Fruit fly (Drosophila melanogaster) whole organism, embryonic: ENCODE measurements around the gene Vps2.

ENCODE experiments used
- Blimp-1 ChIP-seq: fragments of 200-800 bp; sonication (Bioruptor generic); optimal IDR thresholded peaks from 3 replicates; lab custom pipeline; 2018; ENCODE audit warnings: missing biosample characterization, missing genetic modification characterization, mild to moderate bottlenecking, moderate library complexity, missing genetic modification reagents
- Bteb2 ChIP-seq: fragments of 200-800 bp; sonication (Bioruptor generic); optimal IDR thresholded peaks from 2 replicates; lab custom pipeline; 2016; ENCODE audit warnings: missing biosample characterization, missing genetic modification characterization
- C15 ChIP-seq: fragments of 200-800 bp; sonication (Bioruptor generic); IDR thresholded peaks from 3 replicates; pipeline ENCODE4 v1.3.6; 2022; ENCODE audit warnings: missing biosample characterization, missing genetic modification characterization
- CG10321 ChIP-seq: fragments of 200-800 bp; sonication (Bioruptor generic); IDR thresholded peaks from 2 replicates; pipeline ENCODE4 v1.3.6; 2022; ENCODE audit warnings: missing biosample characterization, missing genetic modification characterization
- CG10543 ChIP-seq: fragments of 200-800 bp; sonication (Bioruptor generic); optimal IDR thresholded peaks from 3 replicates; lab custom pipeline; 2017; ENCODE audit warnings: missing biosample characterization, mild to moderate bottlenecking, missing genetic modification characterization, moderate library complexity
- CG10565 ChIP-seq: fragments of 200-800 bp; sonication (Bioruptor generic); optimal IDR thresholded peaks from 3 replicates; lab custom pipeline; 2016; ENCODE audit warnings: missing biosample characterization, mild to moderate bottlenecking, missing genetic modification characterization
- CG11560 ChIP-seq: fragments of 200-800 bp; sonication (Bioruptor generic); IDR thresholded peaks from 3 replicates; pipeline ENCODE4 v1.3.6; 2022; ENCODE audit warnings: missing biosample characterization, missing genetic modification characterization
- CG11696 ChIP-seq: fragments of 200-800 bp; sonication (Bioruptor generic); IDR thresholded peaks from 2 replicates; pipeline ENCODE4 v1.3.6; 2022; ENCODE audit warnings: missing biosample characterization, missing genetic modification characterization
- CG12391 ChIP-seq: fragments of 200-800 bp; sonication (Bioruptor generic); optimal IDR thresholded peaks from 3 replicates; lab custom pipeline; 2018; ENCODE audit warnings: missing biosample characterization, mild to moderate bottlenecking, missing genetic modification characterization, moderate library complexity
- CG13775 ChIP-seq: fragments of 200-800 bp; sonication (Bioruptor generic); optimal IDR thresholded peaks from 3 replicates; lab custom pipeline; 2017; ENCODE audit warnings: missing biosample characterization, mild to moderate bottlenecking, missing genetic modification characterization
- CG15011 ChIP-seq: fragments of 200-800 bp; sonication (Bioruptor generic); optimal IDR thresholded peaks from 3 replicates; lab custom pipeline; 2018; ENCODE audit warnings: missing biosample characterization, mild to moderate bottlenecking, missing genetic modification characterization
- CG15073 ChIP-seq: fragments of 200-800 bp; sonication (Bioruptor generic); optimal IDR thresholded peaks from 2 replicates; lab custom pipeline; 2016; ENCODE audit warnings: missing biosample characterization, missing genetic modification characterization
- CG15514 ChIP-seq: fragments of 200-800 bp; sonication (Bioruptor generic); optimal IDR thresholded peaks from 3 replicates; lab custom pipeline; 2017; ENCODE audit warnings: missing biosample characterization, missing genetic modification characterization, mild to moderate bottlenecking, moderate library complexity, missing genetic modification reagents
- CG16779 ChIP-seq: fragments of 200-800 bp; sonication (Bioruptor generic); IDR thresholded peaks from 2 replicates; pipeline ENCODE4 v1.3.6; 2022; ENCODE audit warnings: missing biosample characterization, missing genetic modification characterization
- CG17385 ChIP-seq: fragments of 200-800 bp; sonication (Bioruptor generic); optimal IDR thresholded peaks from 3 replicates; lab custom pipeline; 2018; ENCODE audit warnings: missing biosample characterization, mild to moderate bottlenecking, missing genetic modification characterization
- CG7271 ChIP-seq: fragments of 200-800 bp; sonication (Bioruptor generic); optimal IDR thresholded peaks from 2 replicates; lab custom pipeline; 2018; ENCODE audit warnings: missing biosample characterization, mild to moderate bottlenecking, missing genetic modification characterization, moderate library complexity
- Chrac-16 ChIP-seq: fragments of 200-800 bp; sonication (Bioruptor generic); optimal IDR thresholded peaks from 3 replicates; lab custom pipeline; 2016; ENCODE audit warnings: missing biosample characterization, missing genetic modification characterization
- CrebB ChIP-seq: fragments of 200-800 bp; sonication (Bioruptor generic); optimal IDR thresholded peaks from 3 replicates; lab custom pipeline; 2018; ENCODE audit warnings: missing biosample characterization, mild to moderate bottlenecking, missing genetic modification characterization
- Dfd ChIP-seq, 2 experiments: fragments of >200 bp; optimal IDR thresholded peaks; 2 replicates each; lab custom pipeline; 2017; ENCODE audit warnings: missing biosample characterization in 2 of 2, missing genetic modification characterization in 2 of 2
- Dip3 ChIP-seq: fragments of 200-800 bp; sonication (Bioruptor generic); optimal IDR thresholded peaks from 3 replicates; lab custom pipeline; 2016; ENCODE audit warnings: missing biosample characterization, missing genetic modification characterization
- NC2β ChIP-seq: fragments of 200-800 bp; sonication (Bioruptor generic); optimal IDR thresholded peaks from 2 replicates; lab custom pipeline; 2016; ENCODE audit warnings: missing biosample characterization, missing genetic modification characterization
- Neu2 ChIP-seq: fragments of 200-800 bp; sonication (Bioruptor generic); optimal IDR thresholded peaks from 3 replicates; lab custom pipeline; 2016; ENCODE audit warnings: missing biosample characterization, missing genetic modification characterization, borderline replicate concordance
- Opbp ChIP-seq: fragments of 200-800 bp; sonication (Bioruptor generic); IDR thresholded peaks from 3 replicates; pipeline ENCODE4 v1.3.6; 2022; ENCODE audit warnings: missing biosample characterization, missing genetic modification characterization; ENCODE audit not compliant: partially characterized antibody
- Optix ChIP-seq: fragments of 200-800 bp; sonication (Bioruptor generic); IDR thresholded peaks from 3 replicates; pipeline ENCODE4 v1.3.6; 2022; ENCODE audit warnings: missing biosample characterization, missing genetic modification characterization
- PHDP ChIP-seq: fragments of 200-800 bp; sonication (Bioruptor generic); optimal IDR thresholded peaks from 3 replicates; lab custom pipeline; 2018; ENCODE audit warnings: missing biosample characterization, mild to moderate bottlenecking, missing genetic modification characterization, moderate library complexity
- Ravus ChIP-seq: fragments of 200-800 bp; sonication (Bioruptor generic); IDR thresholded peaks from 2 replicates; pipeline ENCODE4 v1.3.6; 2022; ENCODE audit warnings: missing biosample characterization, missing genetic modification characterization
- Xrp1 ChIP-seq: fragments of 200-800 bp; sonication (Bioruptor generic); IDR thresholded peaks from 2 replicates; pipeline ENCODE4 v1.3.6; 2022; ENCODE audit warnings: missing biosample characterization, missing genetic modification characterization
- br ChIP-seq: fragments of >200 bp; optimal IDR thresholded peaks from 2 replicates; lab custom pipeline; 2017
- cad ChIP-seq: fragments of >200 bp; optimal IDR thresholded peaks from 2 replicates; lab custom pipeline; 2017; ENCODE audit warnings: missing biosample characterization, missing genetic modification characterization
- dati ChIP-seq: fragments of 200-800 bp; sonication (Bioruptor generic); IDR thresholded peaks from 2 replicates; pipeline ENCODE4 v1.3.6; 2022; ENCODE audit warnings: missing biosample characterization, missing genetic modification characterization
- dmrt99B ChIP-seq: fragments of 200-800 bp; sonication (Bioruptor generic); optimal IDR thresholded peaks from 2 replicates; lab custom pipeline; 2018; ENCODE audit warnings: missing biosample characterization, mild to moderate bottlenecking, missing genetic modification characterization, moderate library complexity
- dpn ChIP-seq, 2 experiments: fragments of 200-800 bp; sonication (Bioruptor generic); optimal IDR thresholded peaks; 3 replicates each; lab custom pipeline; 2016; ENCODE audit warnings: missing biosample characterization in 2 of 2, missing genetic modification characterization in 2 of 2
- fd96Cb ChIP-seq: fragments of 200-800 bp; sonication (Bioruptor generic); optimal IDR thresholded peaks from 2 replicates; lab custom pipeline; 2018; ENCODE audit warnings: missing biosample characterization, mild to moderate bottlenecking, missing genetic modification characterization, moderate library complexity
- gcm2 ChIP-seq: fragments of 200-800 bp; sonication (Bioruptor generic); optimal IDR thresholded peaks from 2 replicates; lab custom pipeline; 2016; ENCODE audit warnings: missing biosample characterization, missing genetic modification characterization
- hkb ChIP-seq, 2 experiments: fragments of 200-800 bp in 1 of 2; fragments of >200 bp in 1 of 2; sonication (Bioruptor generic) in 1 of 2; IDR thresholded peaks in 1 of 2; optimal IDR thresholded peaks in 1 of 2; 2 replicates each; pipeline versions ENCODE4 v1.3.6 to Lab custom; 2017 to 2022; ENCODE audit warnings: missing biosample characterization in 1 of 2, missing genetic modification characterization in 1 of 2
- lov ChIP-seq, 2 experiments: fragments of 200-800 bp in 1 of 2; fragments of >200 bp in 1 of 2; sonication (Bioruptor generic) in 1 of 2; IDR thresholded peaks in 1 of 2; optimal IDR thresholded peaks in 1 of 2; 2 replicates in 1 of 2; 3 replicates in 1 of 2; pipeline versions ENCODE4 v1.3.6 to Lab custom; 2017 to 2022; ENCODE audit warnings: missing biosample characterization in 1 of 2, missing genetic modification characterization in 1 of 2
- luna ChIP-seq: fragments of 200-800 bp; sonication (Bioruptor generic); optimal IDR thresholded peaks from 2 replicates; lab custom pipeline; 2016; ENCODE audit warnings: missing biosample characterization, missing genetic modification characterization
- onecut ChIP-seq: fragments of 200-800 bp; sonication (Bioruptor generic); IDR thresholded peaks from 2 replicates; pipeline ENCODE4 v1.3.6; 2022; ENCODE audit warnings: missing biosample characterization, missing genetic modification characterization
- pan ChIP-seq, 4 experiments: fragments of >200 bp in 3 of 4; fragments of 200-800 bp in 1 of 4; sonication (Bioruptor generic) in 1 of 4; optimal IDR thresholded peaks in 3 of 4; IDR thresholded peaks in 1 of 4; 2 replicates each; pipeline versions ENCODE4 v1.3.6 to Lab custom; 2017 to 2022; ENCODE audit warnings: missing biosample characterization in 2 of 4, missing genetic modification characterization in 2 of 4, mixed read lengths in 1 of 4
- pros ChIP-seq: fragments of 200-800 bp; sonication (Bioruptor generic); optimal IDR thresholded peaks from 3 replicates; lab custom pipeline; 2019; ENCODE audit warnings: missing biosample characterization, mild to moderate bottlenecking, missing genetic modification characterization, moderate library complexity
- psq ChIP-seq: fragments of 200-800 bp; sonication (Bioruptor generic); optimal IDR thresholded peaks from 2 replicates; lab custom pipeline; 2017; ENCODE audit warnings: missing biosample characterization, missing genetic modification characterization
- ranshi ChIP-seq: fragments of 200-800 bp; sonication (Bioruptor generic); IDR thresholded peaks from 2 replicates; pipeline ENCODE4 v1.3.6; 2022; ENCODE audit warnings: missing biosample characterization, missing genetic modification characterization
- shn ChIP-seq: fragments of 200-800 bp; sonication (Bioruptor generic); optimal IDR thresholded peaks from 3 replicates; lab custom pipeline; 2016; ENCODE audit warnings: missing biosample characterization, missing genetic modification characterization
- so ChIP-seq: fragments of 200-800 bp; sonication (Bioruptor generic); IDR thresholded peaks from 3 replicates; pipeline ENCODE4 v1.3.6; 2022; ENCODE audit warnings: missing biosample characterization, missing genetic modification characterization
- tap ChIP-seq: fragments of 200-800 bp; optimal IDR thresholded peaks from 3 replicates; lab custom pipeline; 2019; ENCODE audit warnings: missing biosample characterization, mild to moderate bottlenecking, missing genetic modification characterization, moderate library complexity
- twi ChIP-seq: fragments of 200-800 bp; optimal IDR thresholded peaks from 2 replicates; lab custom pipeline; 2019; ENCODE audit warnings: missing biosample characterization, mild to moderate bottlenecking, missing genetic modification characterization, moderate library complexity
- vnd ChIP-seq: fragments of 200-800 bp; sonication (Bioruptor generic); IDR thresholded peaks from 3 replicates; pipeline ENCODE4 v1.3.6; 2022; ENCODE audit warnings: missing biosample characterization, missing genetic modification characterization; ENCODE audit not compliant: partially characterized antibody
- z ChIP-seq: fragments of 200-800 bp; sonication (Bioruptor generic); IDR thresholded peaks from 3 replicates; pipeline ENCODE4 v1.3.6; 2022; ENCODE audit warnings: missing biosample characterization, missing genetic modification characterization

The Vps2 gene

dm6 chr3R:26005978-26006934 lies 46.4 kb upstream of the Vps2 start (continued):
- TF ChIP-seq PHDP (tag; lab: Kevin White, UChicago) = no peak
- peak; percentile 93 for TF ChIP-seq cad (GFP tag; lab: Kevin White, UChicago)
- no peak for TF ChIP-seq CG12391 (tag; lab: Kevin White, UChicago)
- no peak for TF ChIP-seq br (lab: Kevin White, UChicago)
- no peak for TF ChIP-seq Dfd (GFP tag; optimal IDR thresholded peaks at IDR 0.05; lab: Kevin White, UChicago)
- peak; percentile 100 for TF ChIP-seq pros
- TF ChIP-seq CG10543 = peak; percentile 97
- TF ChIP-seq tap (tag; lab: Kevin White, UChicago) = no peak
- peak; percentile 12 for TF ChIP-seq NC2β
- TF ChIP-seq CrebB = no peak
- no peak for TF ChIP-seq Blimp-1 (GFP tag; lab: Kevin White, UChicago)
- TF ChIP-seq CG11696 (GFP tag; lab: Robert Waterston, UW) = no peak
- no peak for TF ChIP-seq CG11560 (tag; lab: Robert Waterston, UW)
- TF ChIP-seq dmrt99B (tag; lab: Kevin White, UChicago) = peak; percentile 14
- TF ChIP-seq CG10565 (GFP tag; lab: Kevin White, UChicago) = no peak
- TF ChIP-seq Chrac-16 (GFP tag; lab: Kevin White, UChicago) = no peak
- no peak for TF ChIP-seq Ravus
- TF ChIP-seq CG10321 (GFP tag; lab: Robert Waterston, UW) = peak; percentile 65; the same call in 1 of the 2 replicates
- TF ChIP-seq lov (optimal IDR thresholded peaks at IDR 0.05; lab: Kevin White, UChicago) = no peak
- TF ChIP-seq lov (GFP tag; IDR thresholded peaks at IDR 0.05; lab: Robert Waterston, UW) = no peak
- no peak for TF ChIP-seq CG15073 (GFP tag; lab: Kevin White, UChicago)
- no peak for TF ChIP-seq CG15514
- TF ChIP-seq Opbp = no peak; the same call in 2 of the 3 replicates
- no peak for TF ChIP-seq gcm2 (GFP tag; lab: Kevin White, UChicago)
- TF ChIP-seq CG16779 (GFP tag; lab: Robert Waterston, UW) = no peak
- TF ChIP-seq Optix = no peak
- no peak for TF ChIP-seq C15 (GFP tag; lab: Robert Waterston, UW)
- peak; percentile 62; the same call in 2 of the 3 replicates for TF ChIP-seq z (GFP tag; lab: Robert Waterston, UW)
- no peak for TF ChIP-seq so (GFP tag; lab: Robert Waterston, UW)
- no peak for TF ChIP-seq psq
- no peak for TF ChIP-seq ranshi
- TF ChIP-seq vnd (GFP tag; lab: Robert Waterston, UW) = no peak
- no peak for TF ChIP-seq CG15011 (GFP tag; lab: Kevin White, UChicago)
- no peak for TF ChIP-seq Dip3 (GFP tag; lab: Kevin White, UChicago)
- TF ChIP-seq fd96Cb (tag; lab: Kevin White, UChicago) = no peak
- no peak for TF ChIP-seq pan (optimal IDR thresholded peaks at IDR 0.05; lab: Kevin White, UChicago)
- TF ChIP-seq pan (GFP tag; optimal IDR thresholded peaks at IDR 0.05 in 1 of 2, IDR thresholded peaks at IDR 0.05 in 1 of 2) = no peak
- no peak for TF ChIP-seq onecut (GFP tag; lab: Robert Waterston, UW)
- no peak for TF ChIP-seq Neu2 (GFP tag; lab: Kevin White, UChicago)
- peak; percentile 33 for TF ChIP-seq CG17385
- no peak for TF ChIP-seq shn (GFP tag; lab: Kevin White, UChicago)
- no peak for TF ChIP-seq hkb (optimal IDR thresholded peaks at IDR 0.05; lab: Kevin White, UChicago)
- peak; percentile 48; the same call in 1 of the 2 replicates for TF ChIP-seq hkb (GFP tag; IDR thresholded peaks at IDR 0.05; lab: Robert Waterston, UW)
- no peak for TF ChIP-seq Xrp1
- no peak for TF ChIP-seq CG7271 (tag; lab: Kevin White, UChicago)
- TF ChIP-seq dpn (GFP tag; optimal IDR thresholded peaks at IDR 0.05; lab: Kevin White, UChicago) = peak in 1 of 2 experiments; percentile 10
- no peak for TF ChIP-seq dati (GFP tag; lab: Robert Waterston, UW)
- no peak for TF ChIP-seq CG13775 (GFP tag; lab: Kevin White, UChicago)
- peak; percentile 91 for TF ChIP-seq twi
- no peak for TF ChIP-seq Bteb2 (GFP tag; lab: Kevin White, UChicago)
- TF ChIP-seq luna (GFP tag; lab: Kevin White, UChicago) = no peak
